Worm (Caenorhabditis elegans): ENCODE results near the gene psd-1.

psd-1 gene

ce11 chrIII:7275296-7275695 is at the start of gene psd-1:
psd-1 (minus strand) TSS chrIII:7275396.
- TF ChIP-seq hmg-4 (GFP tag; optimal IDR thresholded peaks at IDR 0.05) (no peak), hnd-1 (tag; optimal IDR thresholded peaks at IDR 0.05) (no peak), ceh-36 (tag; optimal IDR thresholded peaks at IDR 0.05) (no peak), hmbx-1 (tag; optimal IDR thresholded peaks at IDR 0.05) (no peak), pes-1 (GFP tag; IDR thresholded peaks at IDR 0.05) (no peak), tbx-11 (GFP tag; IDR thresholded peaks at IDR 0.05) (no peak)

DNA sequence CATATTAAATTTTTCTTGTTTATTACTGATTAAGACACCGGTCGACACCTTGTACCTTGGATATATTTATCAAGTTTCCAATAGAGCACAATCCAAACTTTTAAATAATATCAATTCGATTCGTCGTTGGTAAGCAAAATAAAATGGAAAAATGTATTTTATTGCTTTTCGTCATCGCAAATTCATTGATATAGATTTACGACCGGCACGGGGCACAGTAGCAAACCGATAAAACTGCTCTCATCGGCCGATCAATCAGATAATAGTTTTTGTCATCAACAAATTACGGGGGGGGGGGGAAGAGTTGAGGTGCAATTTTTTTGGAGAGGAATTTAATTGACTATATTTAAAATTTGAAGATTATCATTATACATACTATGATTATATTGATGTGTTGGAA is 48.1 kb upstream of the psd-1 start:
- TF ChIP-seq sea-1 (GFP tag; conservative IDR thresholded peaks at IDR 0.05) (no peak), tbx-11 (GFP tag; IDR thresholded peaks at IDR 0.05) (no peak), hmg-4 (GFP tag; optimal IDR thresholded peaks at IDR 0.05) (no peak)

- TF ChIP-seq ceh-13 (GFP tag; optimal IDR thresholded peaks at IDR 0.05) (no peak), ceh-36 (tag; optimal IDR thresholded peaks at IDR 0.05) (no peak), scrt-1 (GFP tag; IDR thresholded peaks at IDR 0.05) (no peak), aly-1 (tag; optimal IDR thresholded peaks at IDR 0.05) (no peak), B0310.2 (tag; optimal IDR thresholded peaks at IDR 0.05) (no peak), hmg-4 (GFP tag; optimal IDR thresholded peaks at IDR 0.05) (no peak), F13C5.2 (tag; optimal IDR thresholded peaks at IDR 0.05) (no peak), ets-7 (tag; optimal IDR thresholded peaks at IDR 0.05) (no peak), tra-4 (tag; optimal IDR thresholded peaks at IDR 0.05) (no peak), hnd-1 (tag; optimal IDR thresholded peaks at IDR 0.05) (no peak), pes-1 (GFP tag; IDR thresholded peaks at IDR 0.05) (no peak), tbx-37 (GFP tag; conservative IDR thresholded peaks at IDR 0.05) (no peak), ama-1 (optimal IDR thresholded peaks at IDR 0.05) (no peak), sea-1 (GFP tag; conservative IDR thresholded peaks at IDR 0.05) (no peak), hmbx-1 (tag; optimal IDR thresholded peaks at IDR 0.05) (no peak)
Observed at ce11 chrIII:7322018-7322417, 46.8 kb upstream of the psd-1 start.

ce11 chrIII:7319390-7319789 is 44.2 kb upstream of the psd-1 start, which contains the start of gene F56C9.8:
F56C9.8 (minus strand) TSS chrIII:7319509.
- TF ChIP-seq B0310.2 (tag; optimal IDR thresholded peaks at IDR 0.05): no peak
- no peak for TF ChIP-seq tbx-11 (GFP tag; IDR thresholded peaks at IDR 0.05)
- TF ChIP-seq pes-1 (GFP tag; IDR thresholded peaks at IDR 0.05): no peak
- TF ChIP-seq scrt-1 (GFP tag; IDR thresholded peaks at IDR 0.05): no peak
- TF ChIP-seq F13C5.2 (tag; optimal IDR thresholded peaks at IDR 0.05): no peak
- no peak for TF ChIP-seq hmg-4 (GFP tag; optimal IDR thresholded peaks at IDR 0.05)
- TF ChIP-seq aly-1 (tag; optimal IDR thresholded peaks at IDR 0.05): no peak
- TF ChIP-seq hmbx-1 (tag; optimal IDR thresholded peaks at IDR 0.05): no peak
- TF ChIP-seq ama-1 (optimal IDR thresholded peaks at IDR 0.05): no peak

DNA sequence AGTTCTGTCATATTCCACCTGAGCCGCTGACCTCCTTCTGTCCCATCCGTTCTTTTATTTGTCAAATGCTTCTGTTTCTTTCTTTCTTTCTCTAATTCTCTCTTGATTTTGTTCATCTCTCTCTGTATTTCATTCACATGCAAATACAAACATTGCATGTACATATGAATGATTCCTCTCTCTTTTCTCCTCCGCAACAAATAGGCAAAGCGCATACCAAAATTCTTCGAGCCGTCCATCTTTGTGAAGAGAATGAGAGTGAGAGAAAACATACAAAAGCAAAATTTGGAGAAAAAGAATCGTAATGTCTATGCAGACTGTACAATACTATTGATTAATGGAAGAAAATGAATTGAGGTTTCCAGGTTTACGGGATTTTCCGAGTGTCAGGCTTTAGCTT is 42.2 kb upstream of the psd-1 start:
- TF ChIP-seq tra-4 (tag; optimal IDR thresholded peaks at IDR 0.05) (no peak), ceh-36 (tag; optimal IDR thresholded peaks at IDR 0.05) (no peak), ets-7 (tag; optimal IDR thresholded peaks at IDR 0.05) (no peak), ama-1 (optimal IDR thresholded peaks at IDR 0.05) (no peak), pes-1 (GFP tag; IDR thresholded peaks at IDR 0.05) (no peak), hmg-4 (GFP tag; optimal IDR thresholded peaks at IDR 0.05) (no peak), aly-1 (tag; optimal IDR thresholded peaks at IDR 0.05) (no peak), F13C5.2 (tag; optimal IDR thresholded peaks at IDR 0.05) (no peak), flt-1 (GFP tag; IDR thresholded peaks at IDR 0.05) (no peak), ceh-13 (GFP tag; optimal IDR thresholded peaks at IDR 0.05) (no peak), tbx-37 (GFP tag; conservative IDR thresholded peaks at IDR 0.05) (no peak), scrt-1 (GFP tag; IDR thresholded peaks at IDR 0.05) (no peak), tbx-11 (GFP tag; IDR thresholded peaks at IDR 0.05) (no peak)

DNA sequence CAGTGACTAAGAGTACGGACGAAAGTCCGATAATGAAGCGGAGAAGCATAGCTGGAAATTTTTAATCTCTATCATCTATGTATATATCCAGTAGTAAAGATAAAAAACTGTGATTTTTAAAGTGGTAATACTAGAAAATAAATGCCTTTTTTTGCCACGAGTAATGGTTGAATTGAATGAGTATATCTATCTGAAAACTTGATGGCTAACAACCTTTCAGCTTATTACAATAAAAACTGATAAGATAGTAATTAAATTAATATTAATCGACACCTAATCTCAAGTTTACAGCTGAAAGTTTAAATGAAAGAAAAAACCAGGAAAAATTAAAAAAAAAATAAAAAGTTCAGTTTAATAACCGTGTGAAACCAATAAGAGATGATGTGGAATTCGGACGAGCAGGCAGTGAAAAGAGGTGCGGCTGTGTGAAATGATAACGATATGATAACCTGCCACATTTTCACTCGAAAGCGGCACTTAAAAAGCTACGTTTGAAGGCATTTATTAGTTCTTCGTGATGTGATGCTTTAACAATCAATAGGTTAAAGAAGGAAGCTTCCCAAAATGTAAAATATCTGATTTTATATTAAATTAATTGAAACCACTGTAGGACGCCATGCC is 39.8 kb upstream of the psd-1 start, which contains the start of gene nspg-6:
Gene nspg-6, minus strand, starts transcription at position 51 of the 621 bp plus-strand sequence.
- TF ChIP-seq pes-1 (GFP tag; IDR thresholded peaks at IDR 0.05) (no peak), tbx-11 (GFP tag; IDR thresholded peaks at IDR 0.05) (no peak), B0310.2 (tag; optimal IDR thresholded peaks at IDR 0.05) (no peak), scrt-1 (GFP tag; IDR thresholded peaks at IDR 0.05) (no peak), tra-4 (tag; optimal IDR thresholded peaks at IDR 0.05) (no peak), ceh-13 (GFP tag; optimal IDR thresholded peaks at IDR 0.05) (no peak), sea-1 (GFP tag; conservative IDR thresholded peaks at IDR 0.05) (no peak), flt-1 (GFP tag; IDR thresholded peaks at IDR 0.05) (no peak), hnd-1 (tag; optimal IDR thresholded peaks at IDR 0.05) (no peak), aly-1 (tag; optimal IDR thresholded peaks at IDR 0.05) (no peak), ama-1 (optimal IDR thresholded peaks at IDR 0.05) (no peak), ceh-36 (tag; optimal IDR thresholded peaks at IDR 0.05) (no peak), F13C5.2 (tag; optimal IDR thresholded peaks at IDR 0.05) (no peak), hmbx-1 (tag; optimal IDR thresholded peaks at IDR 0.05) (no peak), tbx-37 (GFP tag; conservative IDR thresholded peaks at IDR 0.05) (no peak), hmg-4 (GFP tag; optimal IDR thresholded peaks at IDR 0.05) (no peak), ets-7 (tag; optimal IDR thresholded peaks at IDR 0.05) (no peak)

- TF ChIP-seq hmbx-1 (tag; optimal IDR thresholded peaks at IDR 0.05) (no peak), aly-1 (tag; optimal IDR thresholded peaks at IDR 0.05) (no peak), tra-4 (tag; optimal IDR thresholded peaks at IDR 0.05) (no peak), tbx-37 (GFP tag; conservative IDR thresholded peaks at IDR 0.05) (no peak), sea-1 (GFP tag; conservative IDR thresholded peaks at IDR 0.05) (no peak), scrt-1 (GFP tag; IDR thresholded peaks at IDR 0.05) (no peak), pes-1 (GFP tag; IDR thresholded peaks at IDR 0.05) (no peak)
Observed at ce11 chrIII:7314473-7314872, 39.3 kb upstream of the psd-1 start.

Data from whole organism, early embryonic.